Worm (Caenorhabditis elegans) whole organism, early embryonic: Measurements from ENCODE around the gene srh-2.

ENCODE experiments used
- ama-1 ChIP-seq: fragments of 150-350 bp; optimal IDR thresholded peaks from 2 replicates; lab custom pipeline; 2014
- ceh-13 ChIP-seq: fragments of 200-800 bp; sonication (Bioruptor generic); optimal IDR thresholded peaks from 2 replicates; lab custom pipeline; 2018; ENCODE audit warnings: mild to moderate bottlenecking, missing genetic modification characterization, missing compliant biosample characterization
- hmg-4 ChIP-seq: fragments of 200-800 bp; sonication (Bioruptor generic); optimal IDR thresholded peaks from 2 replicates; lab custom pipeline; 2018; ENCODE audit warnings: mild to moderate bottlenecking, missing genetic modification characterization, missing compliant biosample characterization
- scrt-1 ChIP-seq: fragments of 200-800 bp; sonication (Bioruptor generic); IDR thresholded peaks from 2 replicates; pipeline ENCODE4 v1.3.6; 2022; ENCODE audit warnings: missing genetic modification characterization, missing compliant biosample characterization
- sea-1 ChIP-seq: fragments of 200-800 bp; sonication (Bioruptor generic); conservative IDR thresholded peaks from 2 replicates; pipeline ENCODE4 v1.3.6; 2022; ENCODE audit warnings: missing genetic modification characterization, missing compliant biosample characterization
- tbx-11 ChIP-seq: fragments of 200-800 bp; sonication (Bioruptor generic); IDR thresholded peaks from 2 replicates; pipeline ENCODE4 v1.3.6; 2022; ENCODE audit warnings: missing genetic modification characterization, missing compliant biosample characterization
- tbx-37 ChIP-seq: fragments of 200-800 bp; sonication (Bioruptor generic); conservative IDR thresholded peaks from 2 replicates; pipeline ENCODE4 v1.3.6; 2022; ENCODE audit warnings: missing genetic modification reagents, missing genetic modification characterization, missing compliant biosample characterization
- tra-4 ChIP-seq: sonication (generic microtip); optimal IDR thresholded peaks from 2 replicates; lab custom pipeline; 2017; ENCODE audit warnings: missing genetic modification characterization, missing compliant biosample characterization

DNA sequence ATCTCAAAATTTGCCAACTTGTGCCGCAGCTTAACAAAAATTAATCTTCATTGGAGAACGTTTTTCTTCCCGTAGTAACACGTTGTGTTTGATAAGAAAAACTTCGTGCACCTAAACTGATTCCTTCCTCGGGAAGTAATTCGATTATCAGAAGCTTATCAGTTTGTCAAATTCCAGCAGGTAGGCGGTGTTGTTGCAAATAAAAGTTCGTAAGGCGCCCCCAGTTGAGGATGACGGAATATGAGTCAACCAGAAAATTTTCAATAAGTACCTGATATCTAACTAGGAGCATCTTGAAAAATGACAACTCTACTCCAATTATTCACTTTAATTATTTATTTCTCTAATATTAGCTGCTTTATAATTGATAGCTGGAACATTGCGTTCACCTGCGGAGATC is 13.7 kb downstream of the srh-2 start, which contains the start of gene C05E4.7:
- no peak for TF ChIP-seq tbx-11 (GFP tag; lab: Robert Waterston, UW)
- TF ChIP-seq tbx-37 (GFP tag; lab: Robert Waterston, UW): no peak
- TF ChIP-seq ama-1 (lab: Kevin White, UChicago): no peak
- TF ChIP-seq hmg-4: no peak
- no peak for TF ChIP-seq ceh-13 (GFP tag; lab: Kevin White, UChicago)
- no peak for TF ChIP-seq sea-1 (GFP tag; lab: Robert Waterston, UW)
- TF ChIP-seq tra-4 (tag; lab: Kevin White, UChicago): no peak
- no peak for TF ChIP-seq scrt-1 (GFP tag; lab: Robert Waterston, UW)
